Fruit fly (Drosophila melanogaster) whole organism: ENCODE results near the gene CG1143.

Source experiments
- CG8478 ChIP-seq: fragments of >200 bp; optimal IDR thresholded peaks from 2 replicates; lab custom pipeline; 2018; ENCODE audit warnings: inconsistent platforms
- Dll ChIP-seq: fragments of >200 bp; optimal IDR thresholded peaks from 2 replicates; lab custom pipeline; 2017
- usp ChIP-seq: fragments of >200 bp; optimal IDR thresholded peaks from 2 replicates; lab custom pipeline; 2017; ENCODE audit warnings: missing biosample characterization, missing genetic modification characterization, mixed read lengths

dm6 chr3L:2636023-2636968 is 8.9 kb upstream of the CG1143 start:
- TF ChIP-seq Dll (lab: Kevin White, UChicago): no peak
- TF ChIP-seq CG8478 (lab: Kevin White, UChicago): no peak
- TF ChIP-seq usp (GFP tag; lab: Kevin White, UChicago): no peak
